Worm (Caenorhabditis elegans) whole organism, L1 larva: ENCODE measurements around the gene nspc-18.

Experiments
- F16B12.6 ChIP-seq: fragments of 150-350 bp; optimal IDR thresholded peaks from 2 replicates; lab custom pipeline; 2014; ENCODE audit warnings: missing biosample characterization, missing genetic modification characterization
- alr-1 ChIP-seq: fragments of 200-800 bp; sonication (Bioruptor generic); optimal IDR thresholded peaks from 2 replicates; lab custom pipeline; 2018; ENCODE audit warnings: borderline replicate concordance, mild to moderate bottlenecking, missing genetic modification characterization, missing compliant biosample characterization
- aly-2 ChIP-seq: fragments of 150-350 bp; optimal IDR thresholded peaks from 2 replicates; lab custom pipeline; 2014; ENCODE audit warnings: missing biosample characterization, missing genetic modification characterization
- blmp-1 ChIP-seq: fragments of 150-350 bp; optimal IDR thresholded peaks from 2 replicates; lab custom pipeline; 2014; ENCODE audit warnings: missing biosample characterization, missing genetic modification characterization
- ceh-82 ChIP-seq, 3 experiments: fragments of 150-350 bp in 1 of 3; sonication (generic microtip) in 2 of 3; optimal IDR thresholded peaks; 2 replicates each; lab custom pipeline; 2014 to 2017; ENCODE audit warnings: missing biosample characterization in 3 of 3, missing genetic modification characterization in 3 of 3
- ceh-88 ChIP-seq: fragments of 200-800 bp; sonication (Bioruptor generic); IDR thresholded peaks from 2 replicates; pipeline ENCODE4 v1.3.6; 2022; ENCODE audit warnings: missing genetic modification characterization, missing compliant biosample characterization
- dsc-1 ChIP-seq: sonication (generic microtip); optimal IDR thresholded peaks from 2 replicates; lab custom pipeline; 2016; ENCODE audit warnings: mild to moderate bottlenecking, missing genetic modification characterization, missing compliant biosample characterization
- efl-1 ChIP-seq, 4 experiments: fragments of 150-350 bp; optimal IDR thresholded peaks in 3 of 4; peaks in 1 of 4; 1 replicate in 1 of 4; 2 replicates in 3 of 4; lab custom pipeline; 2014; ENCODE audit warnings: missing biosample characterization in 2 of 4, missing genetic modification characterization in 2 of 4, missing genetic modification reagents in 2 of 4
- efl-3 ChIP-seq: fragments of 200-800 bp; sonication (Bioruptor generic); optimal IDR thresholded peaks from 2 replicates; lab custom pipeline; 2018; ENCODE audit warnings: mild to moderate bottlenecking, missing genetic modification characterization, missing compliant biosample characterization
- egl-13 ChIP-seq: sonication (generic microtip); optimal IDR thresholded peaks from 2 replicates; lab custom pipeline; 2016; ENCODE audit warnings: missing genotype, missing genetic modification reagents, missing genetic modification characterization, missing compliant biosample characterization
- elt-2 ChIP-seq: sonication (generic microtip); optimal IDR thresholded peaks from 2 replicates; lab custom pipeline; 2016; ENCODE audit warnings: missing genetic modification characterization, mild to moderate bottlenecking, inconsistent platforms, missing compliant biosample characterization, missing genetic modification reagents
- fkh-8 ChIP-seq: sonication (generic microtip); optimal IDR thresholded peaks from 2 replicates; lab custom pipeline; 2016; ENCODE audit warnings: mild to moderate bottlenecking, missing genetic modification characterization, missing compliant biosample characterization
- hlh-17 ChIP-seq: fragments of 200-800 bp; sonication (Bioruptor generic); optimal IDR thresholded peaks from 2 replicates; lab custom pipeline; 2018; ENCODE audit warnings: missing genetic modification characterization, mild to moderate bottlenecking, missing compliant biosample characterization, moderate library complexity, borderline replicate concordance
- hlh-4 ChIP-seq: sonication (generic microtip); optimal IDR thresholded peaks from 2 replicates; lab custom pipeline; 2016; ENCODE audit warnings: mild to moderate bottlenecking, missing genetic modification characterization, missing compliant biosample characterization
- irx-1 ChIP-seq: sonication (generic microtip); optimal IDR thresholded peaks from 2 replicates; lab custom pipeline; 2016; ENCODE audit warnings: missing genetic modification characterization, missing compliant biosample characterization
- lin-14 ChIP-seq: fragments of 200-800 bp; sonication (Bioruptor generic); optimal IDR thresholded peaks from 2 replicates; lab custom pipeline; 2018; ENCODE audit warnings: mild to moderate bottlenecking, missing genetic modification characterization, moderate library complexity, missing compliant biosample characterization
- lin-39 ChIP-seq: fragments of 150-350 bp; optimal IDR thresholded peaks from 2 replicates; lab custom pipeline; 2014; ENCODE audit warnings: missing biosample characterization, missing genetic modification reagents, missing genetic modification characterization
- lir-3 ChIP-seq: sonication (generic microtip); optimal IDR thresholded peaks from 2 replicates; lab custom pipeline; 2016; ENCODE audit warnings: mild to moderate bottlenecking, missing genetic modification characterization, moderate library complexity, missing compliant biosample characterization; ENCODE audit not compliant: poor library complexity
- lsy-2 ChIP-seq, 2 experiments: fragments of 150-350 bp; optimal IDR thresholded peaks; 2 replicates each; lab custom pipeline; 2014; ENCODE audit warnings: missing biosample characterization in 2 of 2, missing genetic modification characterization in 2 of 2
- mab-9 ChIP-seq: fragments of 200-800 bp; sonication (Bioruptor generic); IDR thresholded peaks from 2 replicates; pipeline ENCODE4 v1.3.6; 2022; ENCODE audit warnings: missing genetic modification reagents, missing genetic modification characterization, missing compliant biosample characterization
- mef-2 ChIP-seq: fragments of 150-350 bp; optimal IDR thresholded peaks from 2 replicates; lab custom pipeline; 2014; ENCODE audit warnings: missing biosample characterization, missing genetic modification characterization
- nhr-12 ChIP-seq: sonication (generic microtip); optimal IDR thresholded peaks from 2 replicates; lab custom pipeline; 2017; ENCODE audit warnings: missing biosample characterization, missing genetic modification characterization
- nhr-19 ChIP-seq: fragments of 200-800 bp; sonication (Bioruptor generic); conservative IDR thresholded peaks from 2 replicates; pipeline ENCODE4 v1.3.6; 2022; ENCODE audit warnings: missing genetic modification characterization, missing compliant biosample characterization
- nhr-20 ChIP-seq: sonication (generic microtip); optimal IDR thresholded peaks from 2 replicates; lab custom pipeline; 2016; ENCODE audit warnings: mild to moderate bottlenecking, missing genetic modification characterization, missing compliant biosample characterization
- nhr-237 ChIP-seq: fragments of 150-350 bp; optimal IDR thresholded peaks from 2 replicates; lab custom pipeline; 2014; ENCODE audit warnings: missing biosample characterization, missing genetic modification characterization
- nhr-28 ChIP-seq: fragments of 150-350 bp; optimal IDR thresholded peaks from 2 replicates; lab custom pipeline; 2014; ENCODE audit warnings: missing biosample characterization, missing genetic modification characterization
- nhr-71 ChIP-seq: sonication (generic microtip); optimal IDR thresholded peaks from 2 replicates; lab custom pipeline; 2016; ENCODE audit warnings: mild to moderate bottlenecking, missing genetic modification characterization, moderate library complexity, missing compliant biosample characterization
- nhr-76 ChIP-seq: sonication (generic microtip); optimal IDR thresholded peaks from 2 replicates; lab custom pipeline; 2017; ENCODE audit warnings: missing biosample characterization, missing genetic modification characterization
- nhr-85 ChIP-seq: sonication (generic microtip); peaks from one replicate; lab custom pipeline; 2016; ENCODE audit warnings: missing genetic modification characterization, inconsistent platforms, missing compliant biosample characterization
- pax-3 ChIP-seq: fragments of 200-800 bp; sonication (Bioruptor generic); optimal IDR thresholded peaks from 2 replicates; lab custom pipeline; 2018; ENCODE audit warnings: mild to moderate bottlenecking, missing genetic modification characterization, moderate library complexity, missing compliant biosample characterization
- pqm-1 ChIP-seq: sonication (generic microtip); optimal IDR thresholded peaks from 3 replicates; lab custom pipeline; 2017; ENCODE audit warnings: missing biosample characterization, missing genetic modification characterization
- rnt-1 ChIP-seq: sonication (generic microtip); optimal IDR thresholded peaks from 2 replicates; lab custom pipeline; 2016; ENCODE audit warnings: mild to moderate bottlenecking, missing genetic modification characterization, moderate library complexity, missing compliant biosample characterization
- snu-23 ChIP-seq: sonication (generic microtip); optimal IDR thresholded peaks from 2 replicates; lab custom pipeline; 2016; ENCODE audit warnings: missing genetic modification characterization, missing compliant biosample characterization
- sox-4 ChIP-seq: sonication (generic microtip); optimal IDR thresholded peaks from 2 replicates; lab custom pipeline; 2016; ENCODE audit warnings: missing genetic modification characterization, missing compliant biosample characterization
- swsn-7 ChIP-seq: sonication (generic microtip); optimal IDR thresholded peaks from 2 replicates; lab custom pipeline; 2016; ENCODE audit warnings: missing genetic modification characterization, missing compliant biosample characterization
- tbx-2 ChIP-seq: sonication (generic microtip); optimal IDR thresholded peaks from 2 replicates; lab custom pipeline; 2016; ENCODE audit warnings: missing genetic modification characterization, missing compliant biosample characterization
- unc-62 ChIP-seq: fragments of 150-350 bp; optimal IDR thresholded peaks from 2 replicates; lab custom pipeline; 2014; ENCODE audit warnings: missing biosample characterization, missing genetic modification reagents, missing genetic modification characterization
- unc-86 ChIP-seq: sonication (generic microtip); optimal IDR thresholded peaks from 2 replicates; lab custom pipeline; 2016; ENCODE audit warnings: missing genetic modification characterization, missing compliant biosample characterization
- zag-1 ChIP-seq: fragments of 150-350 bp; optimal IDR thresholded peaks from 2 replicates; lab custom pipeline; 2014; ENCODE audit warnings: missing biosample characterization, missing genetic modification characterization

Gene nspc-18

DNA sequence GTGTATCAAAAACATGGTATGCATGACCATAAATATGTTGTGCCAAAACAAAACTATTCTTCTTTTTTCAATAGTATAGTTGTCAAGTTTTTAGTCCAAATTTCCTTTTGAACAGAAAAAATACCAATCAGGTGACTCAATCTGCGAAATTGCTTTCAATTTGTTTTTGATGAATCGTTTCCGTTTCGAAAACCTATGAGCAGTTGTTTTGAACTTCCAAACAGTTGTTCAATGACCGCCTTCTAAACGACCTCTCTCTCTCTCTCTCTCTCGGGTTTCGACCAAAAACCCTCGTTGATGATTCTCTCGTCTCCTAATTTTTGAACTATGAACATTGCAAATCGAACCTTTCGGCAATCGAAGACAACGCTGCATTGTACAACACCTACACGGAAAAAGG is 38.6 kb upstream of the nspc-18 start:
- peak; percentile 38 for TF ChIP-seq nhr-20 (tag; lab: Kevin White, UChicago)
- TF ChIP-seq lin-39 (tag; lab: Kevin White, UChicago): peak; percentile 66
- peak; percentile 68 for TF ChIP-seq nhr-85 (tag; lab: Kevin White, UChicago)
- no peak for TF ChIP-seq ceh-88 (GFP tag; lab: Robert Waterston, UW)
- TF ChIP-seq egl-13: no peak
- TF ChIP-seq elt-2 (tag; lab: Kevin White, UChicago): no peak
- TF ChIP-seq alr-1 (tag; lab: Kevin White, UChicago): no peak
- no peak for TF ChIP-seq aly-2 (tag; lab: Kevin White, UChicago)
- no peak for TF ChIP-seq lsy-2 (tag; optimal IDR thresholded peaks at IDR 0.05; lab: Kevin White, UChicago)
- no peak for TF ChIP-seq F16B12.6 (tag; lab: Kevin White, UChicago)
- no peak for TF ChIP-seq tbx-2 (tag; lab: Kevin White, UChicago)
- no peak for TF ChIP-seq mef-2 (tag; lab: Kevin White, UChicago)
- TF ChIP-seq unc-86 (tag; lab: Kevin White, UChicago): no peak
- peak; percentile 62 for TF ChIP-seq nhr-19
- no peak for TF ChIP-seq hlh-4 (tag; lab: Kevin White, UChicago)
- no peak for TF ChIP-seq mab-9 (GFP tag; lab: Robert Waterston, UW)
- TF ChIP-seq lir-3: no peak
- no peak for TF ChIP-seq nhr-28 (tag; lab: Kevin White, UChicago)
- peak; percentile 76 for TF ChIP-seq rnt-1 (tag; lab: Kevin White, UChicago)
- no peak for TF ChIP-seq unc-62 (GFP tag; lab: Kevin White, UChicago)
- peak; percentile 71 for TF ChIP-seq lin-14
- peak; percentile 77 for TF ChIP-seq nhr-71
- peak; percentile 41 for TF ChIP-seq snu-23

DNA sequence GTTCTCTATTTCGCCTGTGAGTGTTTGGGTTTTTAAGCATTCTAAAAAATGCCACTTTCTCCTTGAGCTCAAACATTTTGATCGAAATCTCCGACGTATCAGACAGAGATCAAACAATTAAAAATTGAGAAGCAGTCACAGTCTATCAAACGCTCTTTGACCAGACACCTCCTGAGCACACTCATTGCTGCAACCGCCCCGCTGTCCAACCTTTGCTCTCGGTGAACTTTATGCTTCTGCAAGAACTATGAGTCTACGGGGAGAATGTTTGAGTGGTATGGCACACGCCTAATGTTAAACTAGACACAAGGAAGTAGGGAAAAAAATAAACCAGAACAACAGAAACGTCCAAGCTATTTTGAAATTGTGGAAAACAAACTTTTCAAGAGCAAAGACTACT is 37.8 kb upstream of the nspc-18 start:
- TF ChIP-seq dsc-1 (tag; lab: Kevin White, UChicago) (no peak), ceh-82 (tag; optimal IDR thresholded peaks at IDR 0.05; lab: Kevin White, UChicago) (no peak), mef-2 (tag; lab: Kevin White, UChicago) (no peak), efl-1 (optimal IDR thresholded peaks at IDR 0.05; lab: Kevin White, UChicago) (no peak), efl-1 (GFP tag; optimal IDR thresholded peaks at IDR 0.05 in 1 of 2; lab: Kevin White, UChicago) (peak in 1 of 2 experiments; percentile 74), swsn-7 (tag; lab: Kevin White, UChicago) (no peak), pqm-1 (tag; lab: Kevin White, UChicago) (no peak), sox-4 (tag; lab: Kevin White, UChicago) (no peak), hlh-17 (no peak), nhr-19 (0 out of 2 replicates have a peak, but pooled peaks have one; percentile 15), alr-1 (tag; lab: Kevin White, UChicago) (no peak), irx-1 (tag; lab: Kevin White, UChicago) (no peak), F16B12.6 (tag; lab: Kevin White, UChicago) (no peak), snu-23 (no peak), tbx-2 (tag; lab: Kevin White, UChicago) (no peak), nhr-12 (no peak), pax-3 (tag; lab: Kevin White, UChicago) (no peak), zag-1 (tag; lab: Kevin White, UChicago) (no peak), fkh-8 (tag; lab: Kevin White, UChicago) (peak; percentile 26), nhr-237 (tag; lab: Kevin White, UChicago) (no peak), lin-39 (tag; lab: Kevin White, UChicago) (no peak), elt-2 (tag; lab: Kevin White, UChicago) (no peak), nhr-76 (no peak), nhr-71 (peak; percentile 38), nhr-20 (tag; lab: Kevin White, UChicago) (no peak), efl-3 (GFP tag; lab: Kevin White, UChicago) (no peak)

DNA sequence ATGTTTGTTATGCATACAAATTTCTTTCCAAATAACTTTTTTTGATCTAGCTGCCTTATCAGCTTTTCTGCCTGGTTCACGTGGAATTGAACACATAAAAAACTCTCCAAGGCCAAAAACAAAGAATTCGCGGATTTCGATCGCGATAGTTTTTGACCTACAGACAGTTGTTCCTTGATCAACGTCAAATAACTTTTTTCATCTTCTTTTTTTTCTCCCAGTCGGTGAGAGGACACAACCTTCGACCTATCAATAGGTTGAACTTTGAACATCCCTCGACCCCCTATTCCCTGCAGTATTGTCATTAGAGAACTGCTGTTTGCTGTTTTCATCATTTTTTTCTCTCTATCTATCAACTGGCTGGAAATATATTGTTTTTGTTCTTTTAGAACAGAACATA is 36.4 kb upstream of the nspc-18 start:
- TF ChIP-seq nhr-28 (tag; lab: Kevin White, UChicago): no peak
- peak; percentile 67 for TF ChIP-seq blmp-1 (tag; lab: Kevin White, UChicago)
- TF ChIP-seq nhr-85 (tag; lab: Kevin White, UChicago): peak; percentile 68
- TF ChIP-seq nhr-71: peak; percentile 4
